Fruit fly (Drosophila melanogaster) whole organism, embryonic: ENCODE data around the gene CG44303.

ENCODE experiments used
- Awh ChIP-seq: fragments of 200-800 bp; sonication (Bioruptor generic); IDR thresholded peaks from 2 replicates; pipeline ENCODE4, ENCODE4 v1.3.6; 2022; ENCODE audit warnings: missing biosample characterization, missing genetic modification characterization
- CG10274 ChIP-seq: fragments of 200-800 bp; sonication (Bioruptor generic); optimal IDR thresholded peaks from 3 replicates; lab custom pipeline; 2017; ENCODE audit warnings: missing biosample characterization, mild to moderate bottlenecking, missing genetic modification characterization
- CG11093 ChIP-seq: fragments of 200-800 bp; sonication (Bioruptor generic); IDR thresholded peaks from 3 replicates; pipeline ENCODE4 v1.3.6; 2022; ENCODE audit warnings: missing biosample characterization, missing genetic modification characterization
- CG11504 ChIP-seq: fragments of 200-800 bp; sonication (Bioruptor generic); optimal IDR thresholded peaks from 3 replicates; lab custom pipeline; 2019; ENCODE audit warnings: missing biosample characterization, mild to moderate bottlenecking, missing genetic modification characterization, moderate library complexity
- CG13894 ChIP-seq: fragments of 200-800 bp; sonication (Bioruptor generic); optimal IDR thresholded peaks from 3 replicates; lab custom pipeline; 2018; ENCODE audit warnings: missing biosample characterization, mild to moderate bottlenecking, missing genetic modification characterization, moderate library complexity
- CG1603 ChIP-seq: fragments of 200-800 bp; sonication (Bioruptor generic); optimal IDR thresholded peaks from 2 replicates; lab custom pipeline; 2019; ENCODE audit warnings: missing biosample characterization, mild to moderate bottlenecking, missing genetic modification characterization, moderate library complexity
- CG16863 ChIP-seq: fragments of 200-800 bp; sonication (Bioruptor generic); optimal IDR thresholded peaks from 3 replicates; lab custom pipeline; 2016; ENCODE audit warnings: missing biosample characterization, missing genetic modification characterization
- CG17328 ChIP-seq: fragments of 200-800 bp; sonication (Bioruptor generic); IDR thresholded peaks from 2 replicates; pipeline ENCODE4 v1.3.6; 2022; ENCODE audit warnings: missing biosample characterization, missing genetic modification characterization
- CG2202 ChIP-seq: fragments of 200-800 bp; sonication (Bioruptor generic); optimal IDR thresholded peaks from 2 replicates; lab custom pipeline; 2018; ENCODE audit warnings: missing biosample characterization, mild to moderate bottlenecking, missing genetic modification characterization
- CG30431 ChIP-seq: fragments of 200-800 bp; sonication (Bioruptor generic); optimal IDR thresholded peaks from 2 replicates; lab custom pipeline; 2017; ENCODE audit warnings: missing biosample characterization, missing genetic modification characterization
- CG31365 ChIP-seq: fragments of 200-800 bp; sonication (Bioruptor generic); optimal IDR thresholded peaks from 2 replicates; lab custom pipeline; 2018; ENCODE audit warnings: missing biosample characterization, mild to moderate bottlenecking, missing genetic modification characterization
- CG3407 ChIP-seq: fragments of 200-800 bp; sonication (Bioruptor generic); optimal IDR thresholded peaks from 2 replicates; lab custom pipeline; 2018; ENCODE audit warnings: missing biosample characterization, mild to moderate bottlenecking, missing genetic modification characterization
- CG43689 ChIP-seq: fragments of 200-800 bp; sonication (Bioruptor generic); IDR thresholded peaks from 2 replicates; pipeline ENCODE4 v1.3.6; 2022; ENCODE audit warnings: missing biosample characterization, missing genetic modification characterization
- CG4707 ChIP-seq: fragments of 200-800 bp; sonication (Bioruptor generic); optimal IDR thresholded peaks from 2 replicates; lab custom pipeline; 2018; ENCODE audit warnings: missing biosample characterization, mild to moderate bottlenecking, missing genetic modification characterization, moderate library complexity
- CG4820 ChIP-seq: fragments of 200-800 bp; sonication (Bioruptor generic); optimal IDR thresholded peaks from 3 replicates; lab custom pipeline; 2016; ENCODE audit warnings: missing biosample characterization, missing genetic modification characterization
- CG6254 ChIP-seq: fragments of 200-800 bp; sonication (Bioruptor generic); optimal IDR thresholded peaks from 3 replicates; lab custom pipeline; 2017; ENCODE audit warnings: mild to moderate bottlenecking, missing biosample characterization, missing genetic modification reagents, missing genetic modification characterization
- CG6654 ChIP-seq: fragments of 200-800 bp; sonication (Bioruptor generic); optimal IDR thresholded peaks from 2 replicates; lab custom pipeline; 2017; ENCODE audit warnings: missing biosample characterization, mild to moderate bottlenecking, missing genetic modification characterization
- CG7271 ChIP-seq: fragments of 200-800 bp; sonication (Bioruptor generic); optimal IDR thresholded peaks from 2 replicates; lab custom pipeline; 2018; ENCODE audit warnings: missing biosample characterization, mild to moderate bottlenecking, missing genetic modification characterization, moderate library complexity
- CG8478 ChIP-seq: fragments of >200 bp; optimal IDR thresholded peaks from 2 replicates; lab custom pipeline; 2018
- CG8924 ChIP-seq: fragments of 200-800 bp; optimal IDR thresholded peaks from 3 replicates; lab custom pipeline; 2019; ENCODE audit warnings: missing biosample characterization, mild to moderate bottlenecking, missing genetic modification characterization, moderate library complexity
- CG9727 ChIP-seq: fragments of 200-800 bp; sonication (Bioruptor generic); optimal IDR thresholded peaks from 3 replicates; lab custom pipeline; 2017; ENCODE audit warnings: missing biosample characterization, mild to moderate bottlenecking, missing genetic modification characterization
- CHES-1-like ChIP-seq: fragments of 200-800 bp; sonication (Bioruptor generic); optimal IDR thresholded peaks from 2 replicates; lab custom pipeline; 2016; ENCODE audit warnings: missing biosample characterization, missing genetic modification characterization
- CoRest ChIP-seq: fragments of 200-800 bp; sonication (Bioruptor generic); optimal IDR thresholded peaks from 3 replicates; lab custom pipeline; 2018; ENCODE audit warnings: missing biosample characterization, mild to moderate bottlenecking, missing genetic modification characterization, moderate library complexity
- D19B ChIP-seq: fragments of 200-800 bp; sonication (Bioruptor generic); optimal IDR thresholded peaks from 2 replicates; lab custom pipeline; 2017; ENCODE audit warnings: missing biosample characterization, mild to moderate bottlenecking, missing genetic modification characterization
- Dad ChIP-seq: fragments of 200-800 bp; sonication (Bioruptor generic); optimal IDR thresholded peaks from 3 replicates; lab custom pipeline; 2016; ENCODE audit warnings: missing biosample characterization, missing genetic modification characterization
- Doc3 ChIP-seq: fragments of 200-800 bp; sonication (Bioruptor generic); IDR thresholded peaks from 3 replicates; pipeline ENCODE4 v1.3.6; 2022; ENCODE audit warnings: missing biosample characterization, missing genetic modification characterization; ENCODE audit not compliant: partially characterized antibody
- GATAe ChIP-seq: fragments of 200-800 bp; sonication (Bioruptor generic); conservative IDR thresholded peaks from 2 replicates; pipeline ENCODE4 v1.3.6; 2022; ENCODE audit warnings: missing biosample characterization, missing genetic modification characterization
- Lhr ChIP-seq: fragments of 200-800 bp; sonication (Bioruptor generic); optimal IDR thresholded peaks from 3 replicates; lab custom pipeline; 2017; ENCODE audit warnings: mild to moderate bottlenecking, missing biosample characterization, missing genetic modification reagents, missing genetic modification characterization
- Lim3 ChIP-seq: fragments of 200-800 bp; sonication (Bioruptor generic); IDR thresholded peaks from 2 replicates; pipeline ENCODE4 v1.3.6; 2022; ENCODE audit warnings: missing biosample characterization, missing genetic modification characterization
- Med ChIP-seq: fragments of 200-800 bp; sonication (Bioruptor generic); peaks from one replicate; lab custom pipeline; 2016; ENCODE audit warnings: missing biosample characterization, missing genetic modification characterization, mild to moderate bottlenecking, inconsistent platforms, moderate library complexity
- Myb ChIP-seq: fragments of 200-800 bp; sonication (Bioruptor generic); optimal IDR thresholded peaks from 2 replicates; lab custom pipeline; 2016; ENCODE audit warnings: missing biosample characterization, missing genetic modification characterization
- Sox102F ChIP-seq: fragments of 200-800 bp; sonication (Bioruptor generic); optimal IDR thresholded peaks from 2 replicates; lab custom pipeline; 2018; ENCODE audit warnings: missing biosample characterization, mild to moderate bottlenecking, missing genetic modification characterization, moderate library complexity
- Stat92E ChIP-seq, 3 experiments: fragments of >200 bp in 2 of 3; fragments of 200-800 bp in 1 of 3; sonication (Bioruptor generic) in 1 of 3; optimal IDR thresholded peaks; 2 replicates each; lab custom pipeline; 2017 to 2019; ENCODE audit warnings: missing biosample characterization in 3 of 3, missing genetic modification characterization in 3 of 3, mild to moderate bottlenecking in 1 of 3, moderate library complexity in 1 of 3
- Xrp1 ChIP-seq: fragments of 200-800 bp; sonication (Bioruptor generic); IDR thresholded peaks from 2 replicates; pipeline ENCODE4 v1.3.6; 2022; ENCODE audit warnings: missing biosample characterization, missing genetic modification characterization
- abd-A ChIP-seq: fragments of 200-800 bp; sonication (Bioruptor generic); optimal IDR thresholded peaks from 3 replicates; lab custom pipeline; 2019; ENCODE audit warnings: missing biosample characterization, mild to moderate bottlenecking, missing genetic modification characterization, moderate library complexity
- chif ChIP-seq, 2 experiments: fragments of 200-800 bp; sonication (Bioruptor generic); optimal IDR thresholded peaks; 3 replicates each; lab custom pipeline; 2016; ENCODE audit warnings: missing biosample characterization in 2 of 2, missing genetic modification characterization in 2 of 2
- dati ChIP-seq: fragments of 200-800 bp; sonication (Bioruptor generic); IDR thresholded peaks from 2 replicates; pipeline ENCODE4 v1.3.6; 2022; ENCODE audit warnings: missing biosample characterization, missing genetic modification characterization
- dpn ChIP-seq, 2 experiments: fragments of 200-800 bp; sonication (Bioruptor generic); optimal IDR thresholded peaks; 3 replicates each; lab custom pipeline; 2016; ENCODE audit warnings: missing biosample characterization in 2 of 2, missing genetic modification characterization in 2 of 2
- h ChIP-seq: fragments of >200 bp; optimal IDR thresholded peaks from 2 replicates; lab custom pipeline; 2017
- inv ChIP-seq: fragments of 200-800 bp; sonication (Bioruptor generic); IDR thresholded peaks from 2 replicates; pipeline ENCODE4 v1.3.6; 2022; ENCODE audit warnings: missing biosample characterization, missing genetic modification characterization; ENCODE audit not compliant: partially characterized antibody
- jing ChIP-seq: fragments of 200-800 bp; sonication (Bioruptor generic); optimal IDR thresholded peaks from 2 replicates; lab custom pipeline; 2018; ENCODE audit warnings: missing biosample characterization, mild to moderate bottlenecking, missing genetic modification characterization
- lbe ChIP-seq: fragments of 200-800 bp; sonication (Bioruptor generic); optimal IDR thresholded peaks from 2 replicates; lab custom pipeline; 2016; ENCODE audit warnings: missing biosample characterization, mild to moderate bottlenecking, missing genetic modification characterization
- oc ChIP-seq: fragments of 200-800 bp; sonication (Bioruptor generic); optimal IDR thresholded peaks from 2 replicates; lab custom pipeline; 2018; ENCODE audit warnings: missing biosample characterization, mild to moderate bottlenecking, missing genetic modification characterization, moderate library complexity
- ranshi ChIP-seq: fragments of 200-800 bp; sonication (Bioruptor generic); IDR thresholded peaks from 2 replicates; pipeline ENCODE4 v1.3.6; 2022; ENCODE audit warnings: missing biosample characterization, missing genetic modification characterization
- schlank ChIP-seq: fragments of 200-800 bp; sonication (Bioruptor generic); optimal IDR thresholded peaks from 2 replicates; lab custom pipeline; 2018; ENCODE audit warnings: missing biosample characterization, mild to moderate bottlenecking, missing genetic modification characterization
- scrt ChIP-seq: fragments of 200-800 bp; sonication (Bioruptor generic); optimal IDR thresholded peaks from 2 replicates; lab custom pipeline; 2018; ENCODE audit warnings: missing biosample characterization, mild to moderate bottlenecking, missing genetic modification characterization, moderate library complexity
- sens ChIP-seq: fragments of 200-800 bp; sonication (Bioruptor generic); peaks from one replicate; lab custom pipeline; 2016; ENCODE audit warnings: missing biosample characterization, missing genetic modification characterization
- seq ChIP-seq: fragments of 200-800 bp; sonication (Bioruptor generic); IDR thresholded peaks from 2 replicates; pipeline ENCODE4 v1.3.6; 2022; ENCODE audit warnings: missing biosample characterization, missing genetic modification characterization
- stwl ChIP-seq: fragments of 200-800 bp; sonication (Bioruptor generic); optimal IDR thresholded peaks from 3 replicates; lab custom pipeline; 2018; ENCODE audit warnings: missing biosample characterization, mild to moderate bottlenecking, missing genetic modification characterization, moderate library complexity
- wek ChIP-seq: fragments of 200-800 bp; sonication (Bioruptor generic); optimal IDR thresholded peaks from 3 replicates; lab custom pipeline; 2018; ENCODE audit warnings: missing biosample characterization, mild to moderate bottlenecking, missing genetic modification characterization, moderate library complexity

Gene CG44303

dm6 chrX:6699255-6699885 lies 12.2 kb upstream of the CG44303 start, which contains the start of gene CG14441 (continued):
- TF ChIP-seq Stat92E (GFP tag; optimal IDR thresholded peaks at IDR 0.05; lab: Kevin White, UChicago) = peak in 1 of 3 experiments; percentile 82
- peak; percentile 94 for TF ChIP-seq Med (GFP tag; lab: Kevin White, UChicago)
- TF ChIP-seq Awh = no peak
- no peak for TF ChIP-seq CG43689 (GFP tag; lab: Robert Waterston, UW)
- no peak for TF ChIP-seq CG16863
- no peak for TF ChIP-seq CG6654 (GFP tag; lab: Kevin White, UChicago)
- TF ChIP-seq CG11504 = peak; percentile 42
- TF ChIP-seq Dad (GFP tag; lab: Kevin White, UChicago) = peak; percentile 62
- TF ChIP-seq Sox102F = no peak
- TF ChIP-seq CG6254 (GFP tag; lab: Kevin White, UChicago) = peak; percentile 34
- TF ChIP-seq CG11093 (GFP tag; lab: Robert Waterston, UW) = no peak
- no peak for TF ChIP-seq dati (GFP tag; lab: Robert Waterston, UW)
- TF ChIP-seq scrt (GFP tag; lab: Kevin White, UChicago) = peak; percentile 67
- TF ChIP-seq CG8924 (tag; lab: Kevin White, UChicago) = peak; percentile 73
- peak; percentile 21 for TF ChIP-seq schlank (tag; lab: Kevin White, UChicago)
- TF ChIP-seq CG10274 (GFP tag; lab: Kevin White, UChicago) = no peak
- no peak for TF ChIP-seq D19B (GFP tag; lab: Kevin White, UChicago)
- TF ChIP-seq CG31365 (tag; lab: Kevin White, UChicago) = peak; percentile 23
- TF ChIP-seq CG17328 (GFP tag; lab: Robert Waterston, UW) = no peak
- peak; percentile 77 for TF ChIP-seq CG13894
- TF ChIP-seq CG4820 (GFP tag; lab: Kevin White, UChicago) = peak; percentile 9
- TF ChIP-seq CoRest (tag; lab: Kevin White, UChicago) = peak; percentile 12
- peak; percentile 94 for TF ChIP-seq sens (GFP tag; lab: Kevin White, UChicago)
- TF ChIP-seq Xrp1 = peak; percentile 50
- TF ChIP-seq CG1603 (tag; lab: Kevin White, UChicago) = peak; percentile 32
- TF ChIP-seq GATAe = no peak
- TF ChIP-seq abd-A (tag; lab: Kevin White, UChicago) = peak; percentile 78
- peak; percentile 43 for TF ChIP-seq lbe (GFP tag; lab: Kevin White, UChicago)
- peak; percentile 27; the same call in 1 of the 2 replicates for TF ChIP-seq seq (GFP tag; lab: Robert Waterston, UW)
- peak; percentile 95 for TF ChIP-seq inv (GFP tag; lab: Robert Waterston, UW)
- TF ChIP-seq dpn (GFP tag; optimal IDR thresholded peaks at IDR 0.05; lab: Kevin White, UChicago) = peak; percentile 5 to 21
- peak; percentile 41 for TF ChIP-seq CG4707 (GFP tag; lab: Kevin White, UChicago)
- TF ChIP-seq CG9727 (GFP tag; lab: Kevin White, UChicago) = peak; percentile 29
- TF ChIP-seq jing (GFP tag; lab: Kevin White, UChicago) = no peak
- peak; percentile 5 for TF ChIP-seq wek (GFP tag; lab: Kevin White, UChicago)
- TF ChIP-seq CG30431 = no peak
- peak; percentile 100 for TF ChIP-seq Doc3
- peak; percentile 13 for TF ChIP-seq CG7271 (tag; lab: Kevin White, UChicago)
- no peak for TF ChIP-seq Lim3 (GFP tag; lab: Robert Waterston, UW)
- no peak for TF ChIP-seq chif (GFP tag; optimal IDR thresholded peaks at IDR 0.05; lab: Kevin White, UChicago)
- TF ChIP-seq h (lab: Kevin White, UChicago) = no peak
- no peak for TF ChIP-seq stwl
- no peak for TF ChIP-seq oc (tag; lab: Kevin White, UChicago)
- TF ChIP-seq Myb (GFP tag; lab: Kevin White, UChicago) = peak; percentile 4
- no peak for TF ChIP-seq CG8478
- peak; percentile 25 for TF ChIP-seq CHES-1-like (GFP tag; lab: Kevin White, UChicago)
- no peak for TF ChIP-seq Lhr (GFP tag; lab: Kevin White, UChicago)
- TF ChIP-seq ranshi (GFP tag; lab: Robert Waterston, UW) = no peak
- no peak for TF ChIP-seq CG2202 (tag; lab: Kevin White, UChicago)
- TF ChIP-seq CG3407 (GFP tag; lab: Kevin White, UChicago) = no peak
